Fruit fly (Drosophila melanogaster): ENCODE measurements around the gene oc.

The oc gene

dm6 chrX:8653955-8654589 is 3.6 kb upstream of the oc start:
- TF ChIP-seq CG15710 (tag; optimal IDR thresholded peaks at IDR 0.05) (no peak), CG9948 (tag; optimal IDR thresholded peaks at IDR 0.05) (no peak), CG13204 (GFP tag; optimal IDR thresholded peaks at IDR 0.05) (no peak)

dm6 chrX:8640636-8641216 is 9.8 kb downstream of the oc start:
- TF ChIP-seq CG10348 (GFP tag; IDR thresholded peaks at IDR 0.05) (no peak), EcR (GFP tag; optimal IDR thresholded peaks at IDR 0.05) (no peak)

dm6 chrX:8637013-8637412 is 13.5 kb downstream of the oc start:
- TF ChIP-seq CG15710 (tag; optimal IDR thresholded peaks at IDR 0.05) (no peak), CG34367 (tag; optimal IDR thresholded peaks at IDR 0.05) (no peak), CG13204 (GFP tag; optimal IDR thresholded peaks at IDR 0.05) (no peak), Pif1A (GFP tag; optimal IDR thresholded peaks at IDR 0.05) (no peak), rn (GFP tag; IDR thresholded peaks at IDR 0.05) (no peak), CG10348 (GFP tag; IDR thresholded peaks at IDR 0.05) (no peak), CG12605 (GFP tag; IDR thresholded peaks at IDR 0.05) (no peak), CG8301 (tag; optimal IDR thresholded peaks at IDR 0.05) (no peak), CG9948 (tag; optimal IDR thresholded peaks at IDR 0.05) (no peak), CG32121 (GFP tag; IDR thresholded peaks at IDR 0.05) (no peak), Pif1B (GFP tag; optimal IDR thresholded peaks at IDR 0.05) (no peak), fd96Ca (GFP tag; IDR thresholded peaks at IDR 0.05) (no peak), CG17806 (tag; optimal IDR thresholded peaks at IDR 0.05) (no peak), Snoo (tag; optimal IDR thresholded peaks at IDR 0.05) (no peak), CG4496 (GFP tag; IDR thresholded peaks at IDR 0.05) (no peak), EcR (GFP tag; optimal IDR thresholded peaks at IDR 0.05) (no peak), Ets98B (GFP tag; IDR thresholded peaks at IDR 0.05) (no peak), D1 (tag; optimal IDR thresholded peaks at IDR 0.05) (no peak), CG14655 (GFP tag; optimal IDR thresholded peaks at IDR 0.05) (no peak), gl (tag; optimal IDR thresholded peaks at IDR 0.05) (no peak)

dm6 chrX:8636114-8636929 is 14.2 kb downstream of the oc start:
- TF ChIP-seq EcR (GFP tag; optimal IDR thresholded peaks at IDR 0.05) (no peak), rn (GFP tag; IDR thresholded peaks at IDR 0.05) (no peak), Ets98B (GFP tag; IDR thresholded peaks at IDR 0.05) (no peak), CG12605 (GFP tag; IDR thresholded peaks at IDR 0.05) (no peak), Pif1B (GFP tag; optimal IDR thresholded peaks at IDR 0.05) (no peak), CG13204 (GFP tag; optimal IDR thresholded peaks at IDR 0.05) (no peak), CG15710 (tag; optimal IDR thresholded peaks at IDR 0.05) (no peak), CG17806 (tag; optimal IDR thresholded peaks at IDR 0.05) (no peak), CG4496 (GFP tag; IDR thresholded peaks at IDR 0.05) (no peak), Pif1A (GFP tag; optimal IDR thresholded peaks at IDR 0.05) (no peak), D1 (tag; optimal IDR thresholded peaks at IDR 0.05) (no peak), CG9948 (tag; optimal IDR thresholded peaks at IDR 0.05) (no peak), gl (tag; optimal IDR thresholded peaks at IDR 0.05) (no peak), fd96Ca (GFP tag; IDR thresholded peaks at IDR 0.05) (no peak), Snoo (tag; optimal IDR thresholded peaks at IDR 0.05) (no peak), CG32121 (GFP tag; IDR thresholded peaks at IDR 0.05) (no peak), CG8159 (tag; optimal IDR thresholded peaks at IDR 0.05) (no peak), CG8301 (tag; optimal IDR thresholded peaks at IDR 0.05) (no peak), CG10348 (GFP tag; IDR thresholded peaks at IDR 0.05) (no peak)

dm6 chrX:8634789-8635188 is 15.7 kb downstream of the oc start:
- TF ChIP-seq CG13204 (GFP tag; optimal IDR thresholded peaks at IDR 0.05) (no peak), EcR (GFP tag; optimal IDR thresholded peaks at IDR 0.05) (no peak)

dm6 chrX:8627171-8627570 is 23.3 kb downstream of the oc start:
- TF ChIP-seq CG10348 (GFP tag; IDR thresholded peaks at IDR 0.05): no peak
- TF ChIP-seq CG34367 (tag; optimal IDR thresholded peaks at IDR 0.05): no peak
- no peak for TF ChIP-seq Pif1B (GFP tag; optimal IDR thresholded peaks at IDR 0.05)
- no peak for TF ChIP-seq CG32121 (GFP tag; IDR thresholded peaks at IDR 0.05)
- no peak for TF ChIP-seq gl (tag; optimal IDR thresholded peaks at IDR 0.05)
- TF ChIP-seq CG8159 (tag; optimal IDR thresholded peaks at IDR 0.05): no peak
- TF ChIP-seq rn (GFP tag; IDR thresholded peaks at IDR 0.05): no peak
- no peak for TF ChIP-seq Snoo (tag; optimal IDR thresholded peaks at IDR 0.05)
- no peak for TF ChIP-seq CG12605 (GFP tag; IDR thresholded peaks at IDR 0.05)
- no peak for TF ChIP-seq fd96Ca (GFP tag; IDR thresholded peaks at IDR 0.05)
- no peak for TF ChIP-seq CG8301 (tag; optimal IDR thresholded peaks at IDR 0.05)
